Worm (Caenorhabditis elegans) whole organism, L2 larva: ENCODE results near the gene hot-9.
"Not testable (repeated sequence)": the region's sequence is repeated elsewhere in the genome, so short reads cannot be mapped to it uniquely, and the experiment has no call there.

Experiments used
- C34F6.9 ChIP-seq: fragments of 150-350 bp; optimal IDR thresholded peaks from 2 replicates; lab custom pipeline; 2014; ENCODE audit warnings: missing biosample characterization, missing genetic modification characterization
- R02D3.7 ChIP-seq: fragments of 150-350 bp; optimal IDR thresholded peaks from 2 replicates; lab custom pipeline; 2014; ENCODE audit warnings: missing biosample characterization, missing genetic modification characterization
- egl-27 ChIP-seq: sonication (generic microtip); optimal IDR thresholded peaks from 3 replicates; lab custom pipeline; 2017; ENCODE audit warnings: missing biosample characterization, missing genetic modification reagents, missing genetic modification characterization

DNA sequence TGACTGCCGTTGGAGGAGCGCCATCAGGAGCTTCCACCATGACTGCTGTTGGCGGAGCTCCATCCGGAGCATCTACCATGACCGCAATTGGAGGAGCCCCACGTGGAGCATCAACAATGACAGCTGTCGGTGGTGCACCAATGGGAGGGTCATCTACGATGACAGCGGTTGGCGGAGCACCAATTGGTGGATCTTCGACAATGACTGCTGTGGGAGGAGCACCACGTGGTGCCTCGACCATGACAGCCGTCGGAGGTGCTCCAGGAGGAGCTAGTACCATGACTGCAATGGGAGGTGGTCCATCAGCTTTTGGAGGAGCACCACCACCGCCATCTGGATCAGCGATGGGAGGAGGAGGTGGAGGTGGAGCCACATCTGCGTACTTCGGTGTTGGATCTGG, 28.2 kb downstream of the hot-9 start, which contains the start of gene T28H11.7:
- not testable (repeated sequence) for TF ChIP-seq egl-27, C34F6.9, R02D3.7 (tag; lab: Kevin White, UChicago)
